Worm (Caenorhabditis elegans): ENCODE data around the gene Y17G9B.5.

DNA sequence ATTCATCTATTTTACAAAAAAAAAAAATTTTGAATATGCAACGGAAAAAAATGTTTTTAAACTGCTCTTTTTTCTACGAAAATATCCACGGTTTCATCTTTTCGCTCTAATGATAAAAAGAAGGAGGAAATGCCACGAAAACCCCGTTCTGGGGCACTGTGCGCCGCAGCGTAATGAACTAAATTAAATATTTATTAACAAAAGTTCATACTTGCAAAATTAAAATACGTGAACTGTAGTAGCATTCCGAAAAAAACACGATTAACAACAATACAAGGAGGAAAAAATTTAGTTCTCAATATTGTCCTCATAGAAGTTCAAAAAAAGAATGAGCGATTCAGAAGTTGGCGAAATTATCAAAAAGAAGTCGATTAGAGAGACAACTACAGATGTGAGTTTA lies 39.4 kb downstream of the Y17G9B.5 start, which contains the start of gene R11E3.1:
- no peak for TF ChIP-seq cog-1 (tag; optimal IDR thresholded peaks at IDR 0.05)
- TF ChIP-seq med-1 (GFP tag; optimal IDR thresholded peaks at IDR 0.05; ENCODE audit: insufficient read depth) = no peak
- no peak for TF ChIP-seq ref-1 (GFP tag; conservative IDR thresholded peaks at IDR 0.05)
- TF ChIP-seq tab-1 (GFP tag; IDR thresholded peaks at IDR 0.05) = no peak
- TF ChIP-seq ztf-29 (GFP tag; IDR thresholded peaks at IDR 0.05) = no peak

All from whole organism, midembryonic.